Fruit fly (Drosophila melanogaster): Measurements from ENCODE around the gene Edg78E.

- TF ChIP-seq insv (optimal IDR thresholded peaks at IDR 0.05) (no peak), h (optimal IDR thresholded peaks at IDR 0.05) (no peak), ttk (optimal IDR thresholded peaks at IDR 0.05) (no peak), Myc (optimal IDR thresholded peaks at IDR 0.05) (no peak), Sin3A (optimal IDR thresholded peaks at IDR 0.05) (no peak), psq (optimal IDR thresholded peaks at IDR 0.05) (no peak)
These were observed 20.9 kb upstream of the Edg78E start, which contains the start of gene Rab26 for dm6 chr3L:21318474-21318873.

Data from Kc167 (cell line).